Worm (Caenorhabditis elegans): ENCODE results near the gene M03E7.2.
A peak's percentile ranks its signal among the peaks of the same experiment; 100 is the strongest.

M03E7.2 gene

ce11 chrV:5576008-5576407, 41.4 kb upstream of the M03E7.2 start:
- TF ChIP-seq unc-62 (GFP tag; optimal IDR thresholded peaks at IDR 0.05) = peak; percentile 51
- peak; percentile 54 for TF ChIP-seq B0261.1 (tag; optimal IDR thresholded peaks at IDR 0.05)
- peak; percentile 32 for TF ChIP-seq nhr-90 (tag; optimal IDR thresholded peaks at IDR 0.05)
- TF ChIP-seq C17E4.6 (GFP tag; IDR thresholded peaks at IDR 0.05) = no peak
- TF ChIP-seq him-1 (tag; optimal IDR thresholded peaks at IDR 0.05) = no peak
- TF ChIP-seq lin-54 (GFP tag; optimal IDR thresholded peaks at IDR 0.05) = peak; percentile 6
- TF ChIP-seq cebp-1 (GFP tag; IDR thresholded peaks at IDR 0.05) = peak; percentile 83
- peak; percentile 95 for TF ChIP-seq cebp-1 (tag; optimal IDR thresholded peaks at IDR 0.05)
- peak; percentile 63 for TF ChIP-seq repo-1 (tag; optimal IDR thresholded peaks at IDR 0.05)
- TF ChIP-seq gei-17 (GFP tag; optimal IDR thresholded peaks at IDR 0.05) = peak; percentile 14
- peak; percentile 66 for TF ChIP-seq nhr-80 (tag; optimal IDR thresholded peaks at IDR 0.05)
- TF ChIP-seq ZK185.1 (tag; optimal IDR thresholded peaks at IDR 0.05; ENCODE audit: poor library complexity, severe bottlenecking) = peak; percentile 50
- peak; percentile 61 for TF ChIP-seq rpc-1 (optimal IDR thresholded peaks at IDR 0.05)
- peak; percentile 42 for TF ChIP-seq rpc-1 (tag; optimal IDR thresholded peaks at IDR 0.05)
- peak; percentile 27 for TF ChIP-seq tbp1 (GFP tag; optimal IDR thresholded peaks at IDR 0.05)
- peak; percentile 78 for TF ChIP-seq snpc-4 (GFP tag; optimal IDR thresholded peaks at IDR 0.05)
- TF ChIP-seq snpc-4 (tag; optimal IDR thresholded peaks at IDR 0.05) = peak; percentile 92 to 99 (median 98)
- TF ChIP-seq nfyb-1 (GFP tag; IDR thresholded peaks at IDR 0.05) = peak; percentile 74
- peak; percentile 53 for TF ChIP-seq lin-40 (tag; optimal IDR thresholded peaks at IDR 0.05)
- TF ChIP-seq ccch-3 (GFP tag; optimal IDR thresholded peaks at IDR 0.05) = no peak
- peak; percentile 4 for TF ChIP-seq attf-5 (GFP tag; optimal IDR thresholded peaks at IDR 0.05)
- TF ChIP-seq pha-4 (tag; optimal IDR thresholded peaks at IDR 0.05) = peak; percentile 83
- TF ChIP-seq dox-1 (GFP tag; IDR thresholded peaks at IDR 0.05) = no peak
- peak; percentile 37 to 75 for TF ChIP-seq let-607 (tag; optimal IDR thresholded peaks at IDR 0.05)
- peak; percentile 35 for TF ChIP-seq madf-10 (tag; optimal IDR thresholded peaks at IDR 0.05)
- no peak for TF ChIP-seq mes-4 (tag; optimal IDR thresholded peaks at IDR 0.05)
- TF ChIP-seq ama-1 (optimal IDR thresholded peaks at IDR 0.05) = no peak
- TF ChIP-seq ama-1 (GFP tag; optimal IDR thresholded peaks at IDR 0.05) = no peak

DNA sequence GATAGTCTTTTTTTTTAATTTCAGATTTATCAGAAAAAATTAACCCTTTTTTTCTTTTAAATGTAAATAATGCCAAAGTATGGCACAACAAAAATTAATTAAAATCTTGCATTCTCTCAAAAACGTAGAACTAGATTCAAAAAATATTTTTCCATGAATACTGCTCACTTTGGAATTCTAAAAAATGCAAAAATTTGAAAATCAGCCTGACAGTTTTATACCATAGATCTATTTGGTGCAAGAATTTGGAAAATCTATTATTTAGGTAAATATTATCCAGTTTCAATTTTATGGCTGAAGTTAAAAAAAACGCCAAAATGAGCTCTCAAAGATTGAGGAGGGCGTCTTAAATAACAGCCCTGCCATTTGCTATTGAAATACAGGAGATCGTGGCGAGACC, 37.7 kb upstream of the M03E7.2 start:
- no peak for TF ChIP-seq cebp-1 (GFP tag; IDR thresholded peaks at IDR 0.05)
- TF ChIP-seq cebp-1 (tag; optimal IDR thresholded peaks at IDR 0.05) = no peak
- no peak for TF ChIP-seq ceh-40 (GFP tag; IDR thresholded peaks at IDR 0.05)
- TF ChIP-seq bed-2 (GFP tag; IDR thresholded peaks at IDR 0.05) = no peak
- TF ChIP-seq snpc-1.1 (tag; optimal IDR thresholded peaks at IDR 0.05; ENCODE audit: insufficient read depth) = no peak
- TF ChIP-seq attf-3 (GFP tag; conservative IDR thresholded peaks at IDR 0.05) = no peak
- TF ChIP-seq zim-3 (tag; optimal IDR thresholded peaks at IDR 0.05) = no peak
- TF ChIP-seq attf-5 (GFP tag; optimal IDR thresholded peaks at IDR 0.05) = no peak

- no peak for TF ChIP-seq F22D6.2 (tag; optimal IDR thresholded peaks at IDR 0.05)
- no peak for TF ChIP-seq snpc-4 (GFP tag; optimal IDR thresholded peaks at IDR 0.05)
- peak in 3 of 4 experiments; percentile 33 to 52 (median 46) for TF ChIP-seq snpc-4 (tag; optimal IDR thresholded peaks at IDR 0.05)
- peak; percentile 65 for TF ChIP-seq attf-5 (GFP tag; optimal IDR thresholded peaks at IDR 0.05)
- TF ChIP-seq rpc-1 (optimal IDR thresholded peaks at IDR 0.05) = no peak
- no peak for TF ChIP-seq rpc-1 (tag; optimal IDR thresholded peaks at IDR 0.05)
- TF ChIP-seq C06A6.2 (GFP tag; conservative IDR thresholded peaks at IDR 0.05) = 0 out of 2 replicates have a peak, but pooled peaks have one; percentile 13
- peak; percentile 85; the same call in 1 of the 2 replicates for TF ChIP-seq hmg-1.2 (GFP tag; IDR thresholded peaks at IDR 0.05)
- TF ChIP-seq lin-40 (tag; optimal IDR thresholded peaks at IDR 0.05) = peak; percentile 21
- TF ChIP-seq cebp-1 (GFP tag; IDR thresholded peaks at IDR 0.05) = peak; percentile 88
- TF ChIP-seq cebp-1 (tag; optimal IDR thresholded peaks at IDR 0.05) = peak; percentile 97
- peak in 1 of 2 experiments; percentile 29 for TF ChIP-seq let-607 (tag; optimal IDR thresholded peaks at IDR 0.05)
Observed at ce11 chrV:5580517-5580916, 36.9 kb upstream of the M03E7.2 start.

All from whole organism, young adult.